Worm (Caenorhabditis elegans): Measurements from ENCODE around the gene tbx-33.

ce11 chrIII:11632376-11632775 lies 4.3 kb downstream of the tbx-33 start:
- TF ChIP-seq pha-4 (tag; optimal IDR thresholded peaks at IDR 0.05) (no peak), elt-1 (tag; optimal IDR thresholded peaks at IDR 0.05; ENCODE audit: borderline replicate concordance, insufficient read depth) (no peak), hlh-1 (tag; optimal IDR thresholded peaks at IDR 0.05) (no peak), nhr-76 (tag; optimal IDR thresholded peaks at IDR 0.05) (no peak), nhr-237 (tag; optimal IDR thresholded peaks at IDR 0.05) (no peak), ham-2 (GFP tag; optimal IDR thresholded peaks at IDR 0.05) (no peak), nhr-12 (tag; optimal IDR thresholded peaks at IDR 0.05) (no peak), ces-1 (GFP tag; optimal IDR thresholded peaks at IDR 0.05) (no peak), lin-13 (tag; optimal IDR thresholded peaks at IDR 0.05) (no peak), drap-1 (GFP tag; optimal IDR thresholded peaks at IDR 0.05) (no peak), ztf-11 (tag; optimal IDR thresholded peaks at IDR 0.05) (no peak)

Data from whole organism, mixed stage, embryonic.